Worm (Caenorhabditis elegans) whole organism, early embryonic: ENCODE measurements around the gene F08C6.5.

Source experiments
- B0310.2 ChIP-seq: sonication (generic microtip); optimal IDR thresholded peaks from 2 replicates; lab custom pipeline; 2016; ENCODE audit warnings: mild to moderate bottlenecking, missing genetic modification characterization, missing compliant biosample characterization
- ama-1 ChIP-seq: fragments of 150-350 bp; optimal IDR thresholded peaks from 2 replicates; lab custom pipeline; 2014
- flt-1 ChIP-seq: fragments of 200-800 bp; sonication (Bioruptor generic); IDR thresholded peaks from 2 replicates; pipeline ENCODE4 v1.3.6; 2022; ENCODE audit warnings: missing genetic modification characterization, missing compliant biosample characterization
- pes-1 ChIP-seq: fragments of 200-800 bp; sonication (Bioruptor generic); IDR thresholded peaks from 2 replicates; pipeline ENCODE4 v1.3.6; 2022; ENCODE audit warnings: missing genetic modification reagents, missing genetic modification characterization, missing compliant biosample characterization
- tbx-37 ChIP-seq: fragments of 200-800 bp; sonication (Bioruptor generic); conservative IDR thresholded peaks from 2 replicates; pipeline ENCODE4 v1.3.6; 2022; ENCODE audit warnings: missing genetic modification reagents, missing genetic modification characterization, missing compliant biosample characterization
- tra-4 ChIP-seq: sonication (generic microtip); optimal IDR thresholded peaks from 2 replicates; lab custom pipeline; 2017; ENCODE audit warnings: missing genetic modification characterization, missing compliant biosample characterization

ce11 chrX:7573572-7573628 lies 14.2 kb downstream of the F08C6.5 start, which contains the start of the genes unc-98 and F08C6.18:
- no peak for TF ChIP-seq B0310.2 (tag; lab: Kevin White, UChicago)
- no peak for TF ChIP-seq ama-1 (lab: Kevin White, UChicago)
- TF ChIP-seq pes-1 = no peak
- no peak for TF ChIP-seq tra-4 (tag; lab: Kevin White, UChicago)
- TF ChIP-seq tbx-37 (GFP tag; lab: Robert Waterston, UW) = no peak
- TF ChIP-seq flt-1 = no peak
